Fruit fly (Drosophila melanogaster): ENCODE results near the gene CG5653.

The CG5653 gene

dm6 chr3L:8997686-8998239 is 31.6 kb upstream of the CG5653 start, which contains the start of the genes smg and CG5087 (continued):
- no peak for TF ChIP-seq cwo (GFP tag; optimal IDR thresholded peaks at IDR 0.05)
- peak; percentile 25 for TF ChIP-seq CG18262 (tag; optimal IDR thresholded peaks at IDR 0.05)
- peak; percentile 67 for TF ChIP-seq exex (tag; optimal IDR thresholded peaks at IDR 0.05)
- no peak for TF ChIP-seq CG43689 (GFP tag; IDR thresholded peaks at IDR 0.05)
- no peak for TF ChIP-seq mirr (GFP tag; optimal IDR thresholded peaks at IDR 0.05)
- TF ChIP-seq br (optimal IDR thresholded peaks at IDR 0.05): no peak
- no peak for TF ChIP-seq en (GFP tag; optimal IDR thresholded peaks at IDR 0.05)
- no peak for TF ChIP-seq CG12236 (GFP tag; optimal IDR thresholded peaks at IDR 0.05)
- TF ChIP-seq MESR4 (GFP tag; optimal IDR thresholded peaks at IDR 0.05): peak; percentile 91
- TF ChIP-seq kay (GFP tag; optimal IDR thresholded peaks at IDR 0.05): no peak
- TF ChIP-seq E2f2 (GFP tag; IDR thresholded peaks at IDR 0.05): peak; percentile 46
- no peak for TF ChIP-seq Kr (GFP tag; optimal IDR thresholded peaks at IDR 0.05)
- TF ChIP-seq Hand (GFP tag; optimal IDR thresholded peaks at IDR 0.05): no peak
- peak; percentile 71 for TF ChIP-seq CTCF (GFP tag; optimal IDR thresholded peaks at IDR 0.05)
- peak; percentile 71 for TF ChIP-seq bbx (GFP tag; IDR thresholded peaks at IDR 0.05; ENCODE audit: partially characterized antibody)
- no peak for TF ChIP-seq croc (GFP tag; conservative IDR thresholded peaks at IDR 0.05)
- no peak for TF ChIP-seq C15 (GFP tag; IDR thresholded peaks at IDR 0.05)
- no peak for TF ChIP-seq CG10321 (GFP tag; IDR thresholded peaks at IDR 0.05)
- TF ChIP-seq HmgZ (tag; optimal IDR thresholded peaks at IDR 0.05): peak; percentile 92
- TF ChIP-seq CG15479 (GFP tag; optimal IDR thresholded peaks at IDR 0.05): no peak
- no peak for TF ChIP-seq luna (GFP tag; optimal IDR thresholded peaks at IDR 0.05)
- peak; percentile 47 for TF ChIP-seq CG4282 (GFP tag; optimal IDR thresholded peaks at IDR 0.05)
- peak; percentile 62 for TF ChIP-seq maf-S (GFP tag; optimal IDR thresholded peaks at IDR 0.05)
- TF ChIP-seq Ptx1 (GFP tag; IDR thresholded peaks at IDR 0.05): no peak
- TF ChIP-seq dmrt99B (tag; optimal IDR thresholded peaks at IDR 0.05): no peak
- TF ChIP-seq sug (tag; optimal IDR thresholded peaks at IDR 0.05): peak; percentile 50
- TF ChIP-seq CG7987 (GFP tag; optimal IDR thresholded peaks at IDR 0.05): peak; percentile 56
- TF ChIP-seq CG4424 (GFP tag; optimal IDR thresholded peaks at IDR 0.05): peak; percentile 36
- TF ChIP-seq CG13624 (GFP tag; optimal IDR thresholded peaks at IDR 0.05): peak; percentile 74
- no peak for TF ChIP-seq fru (optimal IDR thresholded peaks at IDR 0.05)
- peak; percentile 31; the same call in 1 of the 2 replicates for TF ChIP-seq wdn (GFP tag; IDR thresholded peaks at IDR 0.05)
- TF ChIP-seq NK7.1 (GFP tag; optimal IDR thresholded peaks at IDR 0.05): no peak
- peak; percentile 49 to 73 for TF ChIP-seq dpn (GFP tag; optimal IDR thresholded peaks at IDR 0.05)
- peak; percentile 61 for TF ChIP-seq HLH54F (GFP tag; optimal IDR thresholded peaks at IDR 0.05)
- peak; percentile 56 for TF ChIP-seq Dp (GFP tag; optimal IDR thresholded peaks at IDR 0.05)
- no peak for TF ChIP-seq CG4404 (GFP tag; IDR thresholded peaks at IDR 0.05)
- peak; percentile 6 for TF ChIP-seq salm (tag; optimal IDR thresholded peaks at IDR 0.05)
- TF ChIP-seq al (GFP tag; IDR thresholded peaks at IDR 0.05): peak; percentile 27; the same call in 1 of the 2 replicates
- peak; percentile 39 for TF ChIP-seq CG9817 (tag; optimal IDR thresholded peaks at IDR 0.05)
- TF ChIP-seq her (GFP tag; optimal IDR thresholded peaks at IDR 0.05): peak; percentile 68
- TF ChIP-seq CG10267 (tag; optimal IDR thresholded peaks at IDR 0.05): peak; percentile 78
- no peak for TF ChIP-seq CG9215 (GFP tag; IDR thresholded peaks at IDR 0.05)
- peak; percentile 67 for TF ChIP-seq knrl (GFP tag; IDR thresholded peaks at IDR 0.05; ENCODE audit: partially characterized antibody)
- TF ChIP-seq CG1529 (GFP tag; optimal IDR thresholded peaks at IDR 0.05): no peak
- no peak; the same call in 2 of the 3 replicates for TF ChIP-seq gce (GFP tag; IDR thresholded peaks at IDR 0.05)
- 0 out of 2 replicates have a peak, but pooled peaks have one; percentile 25 for TF ChIP-seq cas (GFP tag; IDR thresholded peaks at IDR 0.05)
- peak; percentile 56 for TF ChIP-seq CG12391 (tag; optimal IDR thresholded peaks at IDR 0.05)
- no peak for TF ChIP-seq lola (GFP tag; optimal IDR thresholded peaks at IDR 0.05)
- 0 out of 2 replicates have a peak, but pooled peaks have one; percentile 27 for TF ChIP-seq ranshi (GFP tag; IDR thresholded peaks at IDR 0.05)
- peak; percentile 85 for TF ChIP-seq stwl (tag; optimal IDR thresholded peaks at IDR 0.05)
- TF ChIP-seq Lim3 (GFP tag; IDR thresholded peaks at IDR 0.05): no peak
- TF ChIP-seq CG5245 (GFP tag; optimal IDR thresholded peaks at IDR 0.05): no peak
